Fruit fly (Drosophila melanogaster) whole organism, wandering third instar larva: ENCODE data around the gene CG6664.
A peak's percentile ranks its signal among the peaks of the same experiment; 100 is the strongest.

Experiments
- Abd-B ChIP-seq: fragments of >200 bp; optimal IDR thresholded peaks from 2 replicates; lab custom pipeline; 2017; ENCODE audit warnings: missing biosample characterization, missing genetic modification characterization
- CG32264 ChIP-seq: fragments of 200-800 bp; sonication (Bioruptor generic); optimal IDR thresholded peaks from 2 replicates; lab custom pipeline; 2016; ENCODE audit warnings: missing biosample characterization, missing genetic modification characterization
- CG9705 ChIP-seq: fragments of 200-800 bp; sonication (Bioruptor generic); optimal IDR thresholded peaks from 2 replicates; lab custom pipeline; 2018; ENCODE audit warnings: missing biosample characterization, mild to moderate bottlenecking, missing genetic modification characterization
- CrebA ChIP-seq: fragments of 200-800 bp; sonication (Bioruptor generic); optimal IDR thresholded peaks from 2 replicates; lab custom pipeline; 2016; ENCODE audit warnings: missing biosample characterization, mild to moderate bottlenecking, missing genetic modification characterization, borderline replicate concordance
- Dfd ChIP-seq: fragments of >200 bp; optimal IDR thresholded peaks from 2 replicates; lab custom pipeline; 2017; ENCODE audit warnings: missing biosample characterization, missing genetic modification characterization
- Dif ChIP-seq: fragments of 200-275, 200-300 bp; sonication (Bioruptor generic); optimal IDR thresholded peaks from 2 replicates; lab custom pipeline; 2018; ENCODE audit warnings: missing biosample characterization, missing genetic modification characterization; ENCODE audit not compliant: partially characterized antibody
- HLH106 ChIP-seq: fragments of 200-800 bp; optimal IDR thresholded peaks from 3 replicates; lab custom pipeline; 2019; ENCODE audit warnings: missing biosample characterization, mild to moderate bottlenecking, missing genetic modification characterization, moderate library complexity
- Hnf4 ChIP-seq: fragments of 200-800 bp; sonication (Bioruptor generic); optimal IDR thresholded peaks from 2 replicates; lab custom pipeline; 2016; ENCODE audit warnings: missing biosample characterization, mild to moderate bottlenecking, missing genetic modification characterization
- Hr78 ChIP-seq: fragments of >200 bp; optimal IDR thresholded peaks from 2 replicates; lab custom pipeline; 2017; ENCODE audit warnings: missing biosample characterization, missing genetic modification characterization
- Hr83 ChIP-seq: fragments of 200-300 bp; sonication (Bioruptor generic); optimal IDR thresholded peaks from 2 replicates; lab custom pipeline; 2016; ENCODE audit warnings: missing biosample characterization, mild to moderate bottlenecking, missing genetic modification characterization, moderate library complexity; ENCODE audit not compliant: poor library complexity, severe bottlenecking
- Jra ChIP-seq: sonication (Bioruptor generic); optimal IDR thresholded peaks from 2 replicates; lab custom pipeline; 2016; ENCODE audit warnings: missing biosample characterization, missing genetic modification characterization
- Myc ChIP-seq: fragments of >200 bp; optimal IDR thresholded peaks from 2 replicates; lab custom pipeline; 2017
- N ChIP-seq: fragments of >200 bp; optimal IDR thresholded peaks from 2 replicates; lab custom pipeline; 2018; ENCODE audit warnings: missing biosample characterization, missing external identifiers, missing genetic modification characterization
- OdsH ChIP-seq: fragments of 200-800 bp; sonication (Bioruptor generic); optimal IDR thresholded peaks from 2 replicates; lab custom pipeline; 2016; ENCODE audit warnings: missing biosample characterization, mild to moderate bottlenecking, missing genetic modification characterization
- Rel ChIP-seq, 2 experiments: fragments of 200-800 bp; sonication (Bioruptor generic) in 1 of 2; optimal IDR thresholded peaks; 2 replicates in 1 of 2; 3 replicates in 1 of 2; lab custom pipeline; 2016 to 2019; ENCODE audit warnings: mild to moderate bottlenecking in 2 of 2, missing biosample characterization in 2 of 2, missing genetic modification characterization in 2 of 2, moderate library complexity in 1 of 2
- Sp1 ChIP-seq: fragments of 200-800 bp; sonication (Bioruptor generic); optimal IDR thresholded peaks from 3 replicates; lab custom pipeline; 2019; ENCODE audit warnings: missing biosample characterization, mild to moderate bottlenecking, missing genetic modification characterization, moderate library complexity
- Vsx2 ChIP-seq: fragments of 200-300, 225-300 bp; sonication (Bioruptor generic); optimal IDR thresholded peaks from 2 replicates; lab custom pipeline; 2018; ENCODE audit warnings: missing biosample characterization, missing genetic modification characterization; ENCODE audit not compliant: partially characterized antibody
- br ChIP-seq: fragments of 200-800 bp; sonication (Bioruptor generic); optimal IDR thresholded peaks from 2 replicates; lab custom pipeline; 2016; ENCODE audit warnings: missing biosample characterization, missing genetic modification characterization
- dl ChIP-seq, 2 experiments: fragments of 175-275, 200-275 bp in 1 of 2; fragments of 200-275 bp in 1 of 2; sonication (Bioruptor generic); optimal IDR thresholded peaks; lab custom pipeline; 2018; ENCODE audit warnings: mild to moderate bottlenecking in 2 of 2, missing biosample characterization in 2 of 2, missing genetic modification characterization in 2 of 2, moderate library complexity in 2 of 2; ENCODE audit not compliant: partially characterized antibody in 2 of 2, insufficient read depth in 1 of 2
- dmrt93B ChIP-seq: fragments of 200-800 bp; sonication (Bioruptor generic); optimal IDR thresholded peaks from 2 replicates; lab custom pipeline; 2018; ENCODE audit warnings: missing biosample characterization, mild to moderate bottlenecking, missing genetic modification characterization
- dsf ChIP-seq: sonication (Bioruptor generic); optimal IDR thresholded peaks from 2 replicates; lab custom pipeline; 2016; ENCODE audit warnings: missing biosample characterization, missing genetic modification characterization, borderline replicate concordance
- ey ChIP-seq: fragments of 200-800 bp; sonication (Bioruptor generic); optimal IDR thresholded peaks from 2 replicates; lab custom pipeline; 2016; ENCODE audit warnings: missing biosample characterization, missing genetic modification characterization
- foxo ChIP-seq, 2 experiments: fragments of 200-800 bp; sonication (Bioruptor generic); optimal IDR thresholded peaks; 2 replicates in 1 of 2; 3 replicates in 1 of 2; lab custom pipeline; 2016 to 2017; ENCODE audit warnings: missing biosample characterization in 2 of 2, missing genetic modification characterization in 2 of 2
- fru ChIP-seq: fragments of 200-800 bp; sonication (Bioruptor generic); optimal IDR thresholded peaks from 3 replicates; lab custom pipeline; 2016; ENCODE audit warnings: missing biosample characterization, mild to moderate bottlenecking, missing genetic modification characterization
- h ChIP-seq: fragments of 200-800 bp; sonication (Bioruptor generic); optimal IDR thresholded peaks from 3 replicates; lab custom pipeline; 2016; ENCODE audit warnings: missing biosample characterization, mild to moderate bottlenecking, missing genetic modification characterization
- lola ChIP-seq: fragments of >200 bp; optimal IDR thresholded peaks from 2 replicates; lab custom pipeline; 2017; ENCODE audit warnings: missing biosample characterization, missing genetic modification characterization
- pan ChIP-seq: fragments of >200 bp; optimal IDR thresholded peaks from 2 replicates; lab custom pipeline; 2017
- psq ChIP-seq: fragments of 200-800 bp; sonication (Bioruptor generic); optimal IDR thresholded peaks from 3 replicates; lab custom pipeline; 2017; ENCODE audit warnings: missing biosample characterization, mild to moderate bottlenecking, missing genetic modification characterization, moderate library complexity
- rgr ChIP-seq: fragments of 200-800 bp; sonication (Bioruptor generic); optimal IDR thresholded peaks from 3 replicates; lab custom pipeline; 2016; ENCODE audit warnings: missing biosample characterization, mild to moderate bottlenecking, missing genetic modification characterization
- sage ChIP-seq: fragments of 200-800 bp; sonication (Bioruptor generic); optimal IDR thresholded peaks from 2 replicates; lab custom pipeline; 2016; ENCODE audit warnings: missing biosample characterization, mild to moderate bottlenecking, missing genetic modification characterization
- tai ChIP-seq: sonication (Bioruptor generic); optimal IDR thresholded peaks from 2 replicates; lab custom pipeline; 2016; ENCODE audit warnings: missing biosample characterization, missing genetic modification characterization
- woc ChIP-seq: sonication (Bioruptor generic); optimal IDR thresholded peaks from 2 replicates; lab custom pipeline; 2016; ENCODE audit warnings: missing biosample characterization, mild to moderate bottlenecking, missing genetic modification characterization

The CG6664 gene

DNA sequence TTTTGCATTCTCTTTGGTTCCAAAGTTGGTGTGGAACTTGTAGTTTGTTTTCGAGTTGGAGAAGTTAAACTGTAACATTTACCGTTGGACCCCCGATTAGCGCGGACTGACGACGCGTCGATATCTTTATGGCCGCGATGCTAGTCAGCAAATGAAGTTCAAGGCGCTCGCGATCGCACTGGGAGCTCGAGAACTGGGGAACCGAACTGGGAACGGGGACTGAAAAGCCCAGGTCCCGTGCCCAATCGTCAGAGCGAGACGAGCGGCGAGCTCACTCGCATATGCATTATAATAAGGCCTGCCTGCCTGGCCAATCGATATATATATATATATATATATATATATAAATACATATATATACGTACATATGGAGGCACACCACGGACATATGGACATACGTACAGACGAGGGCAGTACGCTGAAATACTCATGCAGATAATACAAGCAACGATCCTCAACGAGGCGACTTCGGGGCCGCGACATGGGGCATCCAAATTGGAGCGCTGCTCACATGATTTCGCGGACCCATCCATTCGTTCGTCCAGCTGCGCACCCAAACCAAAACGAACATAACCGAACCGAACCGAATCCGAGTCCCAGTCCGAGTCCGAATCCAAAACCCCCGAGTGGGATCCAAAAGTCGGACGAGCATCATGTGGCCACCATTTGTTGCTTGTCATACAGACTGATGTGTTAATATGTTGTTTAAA lies 13.7 kb downstream of the CG6664 start:
- TF ChIP-seq Hr83 = peak; percentile 69
- no peak for TF ChIP-seq psq (GFP tag; lab: Kevin White, UChicago)
- peak; percentile 10 for TF ChIP-seq OdsH (GFP tag; lab: Kevin White, UChicago)
- no peak for TF ChIP-seq h (GFP tag; lab: Kevin White, UChicago)
- TF ChIP-seq Rel (GFP tag; optimal IDR thresholded peaks at IDR 0.05; lab: Kevin White, UChicago) = peak; percentile 53
- peak; percentile 85 for TF ChIP-seq Rel (tag; optimal IDR thresholded peaks at IDR 0.05; lab: Kevin White, UChicago)
- TF ChIP-seq dl (GFP tag; optimal IDR thresholded peaks at IDR 0.05; lab: Kevin White, UChicago; ENCODE audit: insufficient read depth in 1 of 2, partially characterized antibody in 2 of 2) = no peak

DNA sequence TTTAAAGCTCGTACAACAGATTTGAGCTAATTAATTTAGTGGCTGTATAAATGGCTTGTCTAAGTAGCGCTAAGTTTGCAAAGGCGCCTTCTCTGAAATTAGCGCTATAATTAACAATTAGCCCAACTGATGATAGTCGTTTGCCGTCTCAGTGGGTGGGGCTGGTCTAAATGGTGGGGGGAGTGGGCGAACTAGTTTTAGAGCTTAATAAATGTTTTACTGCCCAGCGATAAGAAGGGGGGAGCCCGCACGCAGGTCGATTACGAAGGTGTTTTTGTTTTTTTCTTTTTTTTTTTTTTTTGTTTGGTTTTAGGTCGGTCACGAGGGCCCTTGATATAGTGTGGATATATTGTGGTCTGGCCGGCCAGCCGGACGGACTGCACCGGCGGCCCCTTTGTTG lies 14.9 kb downstream of the CG6664 start:
- TF ChIP-seq Dif (GFP tag; lab: Kevin White, UChicago) = no peak
- TF ChIP-seq lola (GFP tag; lab: Kevin White, UChicago) = no peak
- no peak for TF ChIP-seq Rel (GFP tag; optimal IDR thresholded peaks at IDR 0.05; lab: Kevin White, UChicago)
- TF ChIP-seq Rel (tag; optimal IDR thresholded peaks at IDR 0.05; lab: Kevin White, UChicago) = peak; percentile 0

DNA sequence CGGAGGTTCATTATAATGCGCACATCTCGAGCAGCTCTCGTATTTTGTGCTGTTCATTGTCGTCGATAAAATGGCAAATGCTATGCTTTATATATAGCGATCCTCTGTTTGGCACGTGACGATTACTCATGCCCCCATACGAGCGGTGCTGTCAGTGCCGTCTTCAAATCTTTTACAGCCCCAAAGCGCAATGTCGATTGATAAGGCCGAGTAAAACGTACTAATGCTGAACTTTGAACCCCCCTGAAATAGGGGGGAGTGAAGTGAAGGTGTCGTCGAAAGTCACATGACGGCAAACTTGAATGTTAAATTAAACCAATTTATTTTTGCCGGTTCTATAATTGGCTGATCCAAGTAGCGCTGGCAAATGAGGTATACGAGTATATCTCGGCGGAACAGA lies 15.7 kb downstream of the CG6664 start:
- TF ChIP-seq Dfd (GFP tag; lab: Kevin White, UChicago) (no peak), Rel (GFP tag; optimal IDR thresholded peaks at IDR 0.05; lab: Kevin White, UChicago) (no peak), Rel (tag; optimal IDR thresholded peaks at IDR 0.05; lab: Kevin White, UChicago) (peak; percentile 43), CrebA (GFP tag; lab: Kevin White, UChicago) (no peak), dmrt93B (GFP tag; lab: Kevin White, UChicago) (no peak), N (no peak)

DNA sequence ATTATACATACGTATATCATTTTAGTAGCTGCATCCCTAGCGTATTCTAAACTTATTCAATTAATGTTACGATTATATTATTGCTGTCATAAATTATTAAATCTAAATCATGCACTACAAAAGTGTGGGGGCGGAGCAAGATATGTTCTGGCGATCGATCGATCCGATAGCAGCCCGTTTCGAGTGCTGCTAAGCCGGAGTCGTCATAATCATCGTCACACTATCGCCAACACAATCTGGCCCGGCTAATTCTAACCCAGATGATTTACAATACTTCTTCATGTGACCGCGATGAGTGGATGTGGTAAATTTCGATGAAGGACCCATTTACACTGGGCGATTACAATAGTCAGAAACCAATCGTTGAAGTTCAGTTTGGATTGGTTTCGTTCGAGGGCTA lies 21.2 kb downstream of the CG6664 start:
- TF ChIP-seq sage (GFP tag; lab: Kevin White, UChicago) (no peak), CG9705 (GFP tag; lab: Kevin White, UChicago) (no peak), Dif (GFP tag; lab: Kevin White, UChicago) (no peak), CrebA (GFP tag; lab: Kevin White, UChicago) (no peak), Dfd (GFP tag; lab: Kevin White, UChicago) (no peak), Hr78 (GFP tag; lab: Kevin White, UChicago) (no peak), br (GFP tag; lab: Kevin White, UChicago) (no peak), N (no peak), rgr (GFP tag; lab: Kevin White, UChicago) (no peak), tai (GFP tag; lab: Kevin White, UChicago) (no peak), ey (GFP tag; lab: Kevin White, UChicago) (no peak)

DNA sequence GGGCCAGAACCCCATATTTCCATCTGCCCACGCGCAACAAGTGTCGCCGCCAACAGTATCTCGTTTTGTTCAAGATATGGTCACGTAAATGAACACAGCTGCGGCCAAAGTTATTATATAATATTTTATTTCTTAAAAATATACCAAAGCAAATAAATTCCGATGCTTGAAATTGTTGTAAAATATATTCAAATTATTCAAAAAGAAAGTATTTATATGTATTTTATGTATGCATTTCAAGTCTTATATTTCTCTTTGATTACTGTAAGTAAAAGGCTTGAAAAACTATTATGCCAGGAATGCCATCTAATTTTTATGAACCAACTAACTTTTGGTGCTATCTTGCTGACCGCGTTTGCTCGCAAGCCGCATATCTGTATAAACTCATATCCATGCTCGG lies 26.8 kb downstream of the CG6664 start:
- TF ChIP-seq CG32264 (GFP tag; lab: Kevin White, UChicago) (peak; percentile 29), lola (GFP tag; lab: Kevin White, UChicago) (no peak), OdsH (GFP tag; lab: Kevin White, UChicago) (peak; percentile 84), Dfd (GFP tag; lab: Kevin White, UChicago) (no peak), rgr (GFP tag; lab: Kevin White, UChicago) (peak; percentile 76), dsf (GFP tag; lab: Kevin White, UChicago) (no peak), Rel (GFP tag; optimal IDR thresholded peaks at IDR 0.05; lab: Kevin White, UChicago) (no peak), Rel (tag; optimal IDR thresholded peaks at IDR 0.05; lab: Kevin White, UChicago) (peak; percentile 21), sage (GFP tag; lab: Kevin White, UChicago) (no peak), CG9705 (GFP tag; lab: Kevin White, UChicago) (peak; percentile 47), CrebA (GFP tag; lab: Kevin White, UChicago) (no peak), Abd-B (GFP tag; lab: Kevin White, UChicago) (no peak), Hr83 (no peak), fru (peak; percentile 84), psq (GFP tag; lab: Kevin White, UChicago) (peak; percentile 81), Jra (GFP tag; lab: Kevin White, UChicago) (no peak), h (GFP tag; lab: Kevin White, UChicago) (peak; percentile 82), dmrt93B (GFP tag; lab: Kevin White, UChicago) (no peak), Hr78 (GFP tag; lab: Kevin White, UChicago) (no peak), foxo (GFP tag; optimal IDR thresholded peaks at IDR 0.05; lab: Kevin White, UChicago) (peak in 1 of 2 experiments; percentile 80), Dif (GFP tag; lab: Kevin White, UChicago) (no peak), N (no peak), pan (no peak), Vsx2 (GFP tag; lab: Kevin White, UChicago) (no peak), woc (peak; percentile 73), Myc (no peak), Sp1 (GFP tag; lab: Kevin White, UChicago) (peak; percentile 91), ey (GFP tag; lab: Kevin White, UChicago) (peak; percentile 67), dl (GFP tag; optimal IDR thresholded peaks at IDR 0.05; lab: Kevin White, UChicago; ENCODE audit: insufficient read depth in 1 of 2, partially characterized antibody in 2 of 2) (no peak), br (GFP tag; lab: Kevin White, UChicago) (peak; percentile 81), HLH106 (peak; percentile 85), Hnf4 (GFP tag; lab: Kevin White, UChicago) (no peak)
- TF ChIP-seq, all 38 proteins: peak for 14
